Fruit fly (Drosophila melanogaster) whole organism, embryonic: ENCODE measurements around the gene fzy.

Experiments
- Atf-2 ChIP-seq: fragments of 200-800 bp; sonication (Bioruptor generic); optimal IDR thresholded peaks from 2 replicates; lab custom pipeline; 2016; ENCODE audit warnings: missing biosample characterization, missing genetic modification characterization
- CG10543 ChIP-seq: fragments of 200-800 bp; sonication (Bioruptor generic); optimal IDR thresholded peaks from 3 replicates; lab custom pipeline; 2017; ENCODE audit warnings: missing biosample characterization, mild to moderate bottlenecking, missing genetic modification characterization, moderate library complexity
- CG12104 ChIP-seq: fragments of 200-800 bp; sonication (Bioruptor generic); optimal IDR thresholded peaks from 3 replicates; lab custom pipeline; 2016; ENCODE audit warnings: missing biosample characterization, missing genetic modification characterization
- CG13296 ChIP-seq: fragments of 200-800 bp; sonication (Bioruptor generic); optimal IDR thresholded peaks from 3 replicates; lab custom pipeline; 2018; ENCODE audit warnings: missing biosample characterization, mild to moderate bottlenecking, missing genetic modification characterization
- CG18619 ChIP-seq: fragments of 200-800 bp; sonication (Bioruptor generic); optimal IDR thresholded peaks from 3 replicates; lab custom pipeline; 2017; ENCODE audit warnings: missing biosample characterization, mild to moderate bottlenecking, missing genetic modification characterization
- CG30403 ChIP-seq: fragments of 200-800 bp; sonication (Bioruptor generic); optimal IDR thresholded peaks from 3 replicates; lab custom pipeline; 2016; ENCODE audit warnings: missing biosample characterization, missing genetic modification characterization
- CG30431 ChIP-seq: fragments of 200-800 bp; sonication (Bioruptor generic); optimal IDR thresholded peaks from 2 replicates; lab custom pipeline; 2017; ENCODE audit warnings: missing biosample characterization, missing genetic modification characterization
- CG32767 ChIP-seq: fragments of 200-800 bp; sonication (Bioruptor generic); IDR thresholded peaks from 2 replicates; pipeline ENCODE4 v1.3.6; 2022; ENCODE audit warnings: missing biosample characterization, missing genetic modification characterization
- CG34422 ChIP-seq: fragments of 200-800 bp; sonication (Bioruptor generic); IDR thresholded peaks from 3 replicates; pipeline ENCODE4 v1.3.6; 2022; ENCODE audit warnings: missing biosample characterization, missing genetic modification characterization
- CG3995 ChIP-seq: fragments of 200-800 bp; sonication (Bioruptor generic); optimal IDR thresholded peaks from 3 replicates; lab custom pipeline; 2016; ENCODE audit warnings: missing biosample characterization, missing genetic modification characterization
- CG4404 ChIP-seq: fragments of 200-800 bp; sonication (Bioruptor generic); IDR thresholded peaks from 2 replicates; pipeline ENCODE4 v1.3.6; 2022; ENCODE audit warnings: missing biosample characterization, missing genetic modification characterization
- CG5245 ChIP-seq: fragments of 200-800 bp; sonication (Bioruptor generic); optimal IDR thresholded peaks from 3 replicates; lab custom pipeline; 2016; ENCODE audit warnings: missing biosample characterization, missing genetic modification characterization
- CG6683 ChIP-seq: fragments of 200-800 bp; sonication (Bioruptor generic); optimal IDR thresholded peaks from 2 replicates; lab custom pipeline; 2017; ENCODE audit warnings: missing biosample characterization, mild to moderate bottlenecking, missing genetic modification characterization, missing genetic modification reagents
- CG6765 ChIP-seq: fragments of 200-800 bp; sonication (Bioruptor generic); optimal IDR thresholded peaks from 3 replicates; lab custom pipeline; 2017; ENCODE audit warnings: missing biosample characterization, mild to moderate bottlenecking, missing genetic modification characterization
- CG9437 ChIP-seq: fragments of 200-800 bp; sonication (Bioruptor generic); optimal IDR thresholded peaks from 2 replicates; lab custom pipeline; 2018; ENCODE audit warnings: missing biosample characterization, mild to moderate bottlenecking, missing genetic modification characterization
- CoRest ChIP-seq: fragments of 200-800 bp; sonication (Bioruptor generic); optimal IDR thresholded peaks from 3 replicates; lab custom pipeline; 2018; ENCODE audit warnings: missing biosample characterization, mild to moderate bottlenecking, missing genetic modification characterization, moderate library complexity
- Dbx ChIP-seq: fragments of 200-800 bp; sonication (Bioruptor generic); IDR thresholded peaks from 3 replicates; pipeline ENCODE4 v1.3.6; 2022; ENCODE audit warnings: missing biosample characterization, missing genetic modification characterization
- Doc3 ChIP-seq: fragments of 200-800 bp; sonication (Bioruptor generic); IDR thresholded peaks from 3 replicates; pipeline ENCODE4 v1.3.6; 2022; ENCODE audit warnings: missing biosample characterization, missing genetic modification characterization; ENCODE audit not compliant: partially characterized antibody
- Fer3 ChIP-seq: fragments of 200-800 bp; sonication (Bioruptor generic); optimal IDR thresholded peaks from 2 replicates; lab custom pipeline; 2018; ENCODE audit warnings: missing biosample characterization, mild to moderate bottlenecking, missing genetic modification characterization, moderate library complexity
- Gug ChIP-seq: fragments of 200-800 bp; sonication (Bioruptor generic); IDR thresholded peaks from 4 replicates; pipeline ENCODE4 v1.3.6; 2022; ENCODE audit warnings: missing biosample characterization, missing genetic modification characterization
- HHEX ChIP-seq: fragments of 200-800 bp; sonication (Bioruptor generic); optimal IDR thresholded peaks from 3 replicates; lab custom pipeline; 2017; ENCODE audit warnings: missing biosample characterization, mild to moderate bottlenecking, missing genetic modification characterization, missing genetic modification reagents
- Jarid2 ChIP-seq: fragments of 200-800 bp; sonication (Bioruptor generic); optimal IDR thresholded peaks from 3 replicates; lab custom pipeline; 2017; ENCODE audit warnings: mild to moderate bottlenecking, missing biosample characterization, missing genetic modification reagents, missing genetic modification characterization
- Kr ChIP-seq: fragments of 200-800 bp; sonication (Bioruptor generic); optimal IDR thresholded peaks from 2 replicates; lab custom pipeline; 2017; ENCODE audit warnings: missing biosample characterization, mild to moderate bottlenecking, missing genetic modification characterization
- Meics ChIP-seq: fragments of 200-800 bp; sonication (Bioruptor generic); optimal IDR thresholded peaks from 2 replicates; lab custom pipeline; 2017; ENCODE audit warnings: missing biosample characterization, mild to moderate bottlenecking, missing genetic modification characterization
- Myb ChIP-seq: fragments of 200-800 bp; sonication (Bioruptor generic); optimal IDR thresholded peaks from 2 replicates; lab custom pipeline; 2016; ENCODE audit warnings: missing biosample characterization, missing genetic modification characterization
- Neu2 ChIP-seq: fragments of 200-800 bp; sonication (Bioruptor generic); optimal IDR thresholded peaks from 3 replicates; lab custom pipeline; 2016; ENCODE audit warnings: missing biosample characterization, missing genetic modification characterization, borderline replicate concordance
- Nf-YB ChIP-seq: fragments of 200-800 bp; sonication (Bioruptor generic); optimal IDR thresholded peaks from 3 replicates; lab custom pipeline; 2019; ENCODE audit warnings: missing biosample characterization, mild to moderate bottlenecking, missing genetic modification characterization, moderate library complexity
- PHDP ChIP-seq: fragments of 200-800 bp; sonication (Bioruptor generic); optimal IDR thresholded peaks from 3 replicates; lab custom pipeline; 2018; ENCODE audit warnings: missing biosample characterization, mild to moderate bottlenecking, missing genetic modification characterization, moderate library complexity
- Ptx1 ChIP-seq: fragments of 200-800 bp; sonication (Bioruptor generic); IDR thresholded peaks from 2 replicates; pipeline ENCODE4 v1.3.6; 2022; ENCODE audit warnings: missing biosample characterization, missing genetic modification characterization
- Side ChIP-seq: fragments of 200-800 bp; sonication (Bioruptor generic); optimal IDR thresholded peaks from 2 replicates; lab custom pipeline; 2016; ENCODE audit warnings: missing biosample characterization, missing genetic modification characterization
- Sin3A ChIP-seq: fragments of >200 bp; optimal IDR thresholded peaks from 2 replicates; lab custom pipeline; 2018
- amos ChIP-seq: fragments of 200-800 bp; sonication (Bioruptor generic); IDR thresholded peaks from 2 replicates; pipeline ENCODE4 v1.3.6; 2022; ENCODE audit warnings: missing biosample characterization, missing genetic modification characterization; ENCODE audit not compliant: partially characterized antibody
- ap ChIP-seq: fragments of 200-800 bp; sonication (Bioruptor generic); IDR thresholded peaks from 2 replicates; pipeline ENCODE4 v1.3.6; 2022; ENCODE audit warnings: missing biosample characterization, missing genetic modification characterization
- ash1 ChIP-seq: fragments of 200-800 bp; sonication (Bioruptor generic); optimal IDR thresholded peaks from 2 replicates; lab custom pipeline; 2018; ENCODE audit warnings: missing biosample characterization, mild to moderate bottlenecking, missing genetic modification characterization
- bigmax ChIP-seq: fragments of 200-800 bp; sonication (Bioruptor generic); optimal IDR thresholded peaks from 2 replicates; lab custom pipeline; 2018; ENCODE audit warnings: missing biosample characterization, mild to moderate bottlenecking, missing genetic modification characterization
- dmrt99B ChIP-seq: fragments of 200-800 bp; sonication (Bioruptor generic); optimal IDR thresholded peaks from 2 replicates; lab custom pipeline; 2018; ENCODE audit warnings: missing biosample characterization, mild to moderate bottlenecking, missing genetic modification characterization, moderate library complexity
- fd96Cb ChIP-seq: fragments of 200-800 bp; sonication (Bioruptor generic); optimal IDR thresholded peaks from 2 replicates; lab custom pipeline; 2018; ENCODE audit warnings: missing biosample characterization, mild to moderate bottlenecking, missing genetic modification characterization, moderate library complexity
- gcm ChIP-seq: fragments of 200-800 bp; sonication (Bioruptor generic); optimal IDR thresholded peaks from 2 replicates; lab custom pipeline; 2019; ENCODE audit warnings: missing biosample characterization, mild to moderate bottlenecking, missing genetic modification characterization, moderate library complexity
- h ChIP-seq: fragments of >200 bp; optimal IDR thresholded peaks from 2 replicates; lab custom pipeline; 2017
- ham ChIP-seq: fragments of 200-800 bp; sonication (Bioruptor generic); IDR thresholded peaks from 2 replicates; pipeline ENCODE4 v1.3.6; 2022; ENCODE audit warnings: missing biosample characterization, missing genetic modification characterization
- hbn ChIP-seq: fragments of 200-800 bp; sonication (Bioruptor generic); IDR thresholded peaks from 2 replicates; pipeline ENCODE4 v1.3.6; 2022; ENCODE audit warnings: missing biosample characterization, missing genetic modification characterization; ENCODE audit not compliant: partially characterized antibody
- maf-S ChIP-seq: fragments of 200-800 bp; sonication (Bioruptor generic); optimal IDR thresholded peaks from 2 replicates; lab custom pipeline; 2016; ENCODE audit warnings: missing biosample characterization, missing genetic modification characterization
- mld ChIP-seq: fragments of 200-800 bp; sonication (Bioruptor generic); IDR thresholded peaks from 3 replicates; pipeline ENCODE4 v1.3.6; 2022; ENCODE audit warnings: missing biosample characterization, missing genetic modification characterization; ENCODE audit not compliant: partially characterized antibody
- pita ChIP-seq: fragments of 200-800 bp; sonication (Bioruptor generic); optimal IDR thresholded peaks from 2 replicates; lab custom pipeline; 2017; ENCODE audit warnings: missing biosample characterization, mild to moderate bottlenecking, missing genetic modification characterization
- schlank ChIP-seq: fragments of 200-800 bp; sonication (Bioruptor generic); optimal IDR thresholded peaks from 2 replicates; lab custom pipeline; 2018; ENCODE audit warnings: missing biosample characterization, mild to moderate bottlenecking, missing genetic modification characterization
- sr ChIP-seq: fragments of 200-800 bp; sonication (Bioruptor generic); IDR thresholded peaks from 3 replicates; pipeline ENCODE4 v1.3.6; 2022; ENCODE audit warnings: missing biosample characterization, missing genetic modification characterization
- tup ChIP-seq: fragments of 200-800 bp; sonication (Bioruptor generic); optimal IDR thresholded peaks from 2 replicates; lab custom pipeline; 2016; ENCODE audit warnings: missing biosample characterization, mild to moderate bottlenecking, missing genetic modification characterization, moderate library complexity
- twi ChIP-seq: fragments of 200-800 bp; optimal IDR thresholded peaks from 2 replicates; lab custom pipeline; 2019; ENCODE audit warnings: missing biosample characterization, mild to moderate bottlenecking, missing genetic modification characterization, moderate library complexity
- zen2 ChIP-seq: fragments of 200-800 bp; sonication (Bioruptor generic); IDR thresholded peaks from 3 replicates; pipeline ENCODE4 v1.3.6; 2022; ENCODE audit warnings: missing biosample characterization, missing genetic modification characterization; ENCODE audit not compliant: partially characterized antibody

The fzy gene

DNA sequence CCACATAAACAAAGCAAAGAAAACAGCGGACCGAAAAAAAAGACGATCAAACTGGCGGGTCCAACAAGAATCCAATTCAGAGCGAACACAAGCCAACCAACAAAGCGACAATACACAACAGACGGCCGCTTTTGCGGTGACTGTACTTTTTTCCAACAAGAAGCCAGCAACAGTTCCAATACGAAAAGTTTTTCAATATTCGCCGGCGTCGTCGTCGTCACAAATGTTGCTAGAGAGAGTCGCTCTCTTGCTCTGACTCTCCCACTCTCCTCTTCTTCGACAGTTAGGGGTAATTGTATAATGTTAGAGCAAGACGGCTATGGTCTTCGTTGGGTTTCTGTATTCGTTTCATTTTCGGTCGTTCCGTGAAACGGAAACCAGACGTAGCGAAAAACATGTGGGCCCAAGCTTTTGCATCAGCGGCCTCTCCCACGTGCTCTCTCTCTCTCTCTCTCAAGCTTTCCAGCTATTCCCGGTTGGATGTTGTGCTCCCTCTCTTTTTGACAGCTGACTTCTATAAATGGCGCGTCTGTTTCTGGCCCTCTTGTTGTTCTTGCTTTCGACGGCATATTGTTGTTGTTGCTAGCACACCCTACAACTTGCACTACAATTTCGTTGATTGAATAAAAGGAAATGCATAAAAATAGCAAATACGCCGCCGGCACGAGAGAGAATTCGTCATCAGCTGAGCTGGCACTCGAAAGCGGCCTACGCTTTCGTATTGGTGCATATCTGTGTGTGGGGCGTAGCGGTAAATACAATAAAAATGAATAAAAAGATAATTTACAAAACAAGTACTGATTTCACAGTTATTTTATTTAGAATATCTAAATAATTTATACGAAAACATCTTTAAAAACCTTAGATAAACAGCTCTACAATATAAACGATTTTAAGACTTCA is 41.3 kb upstream of the fzy start (continued):
- no peak for TF ChIP-seq mld (GFP tag; lab: Robert Waterston, UW)
- TF ChIP-seq sr (GFP tag; lab: Robert Waterston, UW), result no peak
- TF ChIP-seq CG4404 (GFP tag; lab: Robert Waterston, UW), result no peak
- TF ChIP-seq dmrt99B (tag; lab: Kevin White, UChicago), result peak; percentile 60
- peak; percentile 94 for TF ChIP-seq ash1 (GFP tag; lab: Kevin White, UChicago)
- TF ChIP-seq HHEX (GFP tag; lab: Kevin White, UChicago), result peak; percentile 93
- no peak for TF ChIP-seq h (lab: Kevin White, UChicago)
- TF ChIP-seq CG12104 (GFP tag; lab: Kevin White, UChicago), result peak; percentile 41
- TF ChIP-seq twi (tag; lab: Kevin White, UChicago), result peak; percentile 60
- TF ChIP-seq PHDP (tag; lab: Kevin White, UChicago), result peak; percentile 76
- no peak for TF ChIP-seq ham (GFP tag; lab: Robert Waterston, UW)
- peak; percentile 96 for TF ChIP-seq CG13296
- TF ChIP-seq pita (GFP tag; lab: Kevin White, UChicago), result no peak
- no peak for TF ChIP-seq CG34422
- no peak for TF ChIP-seq fd96Cb
- peak; percentile 66 for TF ChIP-seq CG9437 (GFP tag; lab: Kevin White, UChicago)
- no peak for TF ChIP-seq CG3995 (GFP tag; lab: Kevin White, UChicago)
- TF ChIP-seq CG30403 (GFP tag; lab: Kevin White, UChicago), result no peak
- peak; percentile 88 for TF ChIP-seq schlank
- peak; percentile 96 for TF ChIP-seq CG10543 (GFP tag; lab: Kevin White, UChicago)
- TF ChIP-seq CG5245 (GFP tag; lab: Kevin White, UChicago), result no peak
- no peak for TF ChIP-seq Doc3 (GFP tag; lab: Robert Waterston, UW)
- TF ChIP-seq gcm (GFP tag; lab: Kevin White, UChicago), result peak; percentile 92
- no peak for TF ChIP-seq Atf-2 (GFP tag; lab: Kevin White, UChicago)
- peak; percentile 91 for TF ChIP-seq Meics (GFP tag; lab: Kevin White, UChicago)
- peak; percentile 66 for TF ChIP-seq bigmax (GFP tag; lab: Kevin White, UChicago)
- TF ChIP-seq Ptx1, result no peak
- TF ChIP-seq maf-S (GFP tag; lab: Kevin White, UChicago), result no peak
- TF ChIP-seq Neu2 (GFP tag; lab: Kevin White, UChicago), result no peak
- no peak for TF ChIP-seq Sin3A (lab: Kevin White, UChicago)
- TF ChIP-seq Fer3 (tag; lab: Kevin White, UChicago), result peak; percentile 81
- TF ChIP-seq amos (GFP tag; lab: Robert Waterston, UW), result no peak
- TF ChIP-seq CG18619 (GFP tag; lab: Kevin White, UChicago), result peak; percentile 39
- TF ChIP-seq Jarid2 (GFP tag; lab: Kevin White, UChicago), result peak; percentile 76
- no peak for TF ChIP-seq Dbx (GFP tag; lab: Robert Waterston, UW)
- no peak for TF ChIP-seq CG30431 (GFP tag; lab: Kevin White, UChicago)
- no peak for TF ChIP-seq hbn (GFP tag; lab: Robert Waterston, UW)
- peak; percentile 87 for TF ChIP-seq CG6683 (GFP tag; lab: Kevin White, UChicago)
- no peak for TF ChIP-seq tup (GFP tag; lab: Kevin White, UChicago)
- TF ChIP-seq Side (GFP tag; lab: Kevin White, UChicago), result peak; percentile 80
- peak; percentile 12 for TF ChIP-seq Kr (GFP tag; lab: Kevin White, UChicago)
- peak; percentile 68 for TF ChIP-seq Nf-YB (GFP tag; lab: Kevin White, UChicago)
- TF ChIP-seq CG32767 (GFP tag; lab: Robert Waterston, UW), result no peak
- TF ChIP-seq CG6765, result peak; percentile 97
- TF ChIP-seq CoRest, result no peak
- TF ChIP-seq Myb (GFP tag; lab: Kevin White, UChicago), result no peak
- TF ChIP-seq ap (GFP tag; lab: Robert Waterston, UW), result no peak
- TF ChIP-seq zen2 (GFP tag; lab: Robert Waterston, UW), result no peak
- no peak for TF ChIP-seq Gug
